Fruit fly (Drosophila melanogaster) whole organism, wandering third instar larva: ENCODE results near the gene AcCoAS.

Experiments used
- Abd-B ChIP-seq: fragments of >200 bp; optimal IDR thresholded peaks from 2 replicates; lab custom pipeline; 2017; ENCODE audit warnings: missing biosample characterization, missing genetic modification characterization
- CG32264 ChIP-seq: fragments of 200-800 bp; sonication (Bioruptor generic); optimal IDR thresholded peaks from 2 replicates; lab custom pipeline; 2016; ENCODE audit warnings: missing biosample characterization, missing genetic modification characterization
- CG9705 ChIP-seq: fragments of 200-800 bp; sonication (Bioruptor generic); optimal IDR thresholded peaks from 2 replicates; lab custom pipeline; 2018; ENCODE audit warnings: missing biosample characterization, mild to moderate bottlenecking, missing genetic modification characterization
- CrebA ChIP-seq: fragments of 200-800 bp; sonication (Bioruptor generic); optimal IDR thresholded peaks from 2 replicates; lab custom pipeline; 2016; ENCODE audit warnings: missing biosample characterization, mild to moderate bottlenecking, missing genetic modification characterization, borderline replicate concordance
- Dfd ChIP-seq: fragments of >200 bp; optimal IDR thresholded peaks from 2 replicates; lab custom pipeline; 2017; ENCODE audit warnings: missing biosample characterization, missing genetic modification characterization
- Dif ChIP-seq: fragments of 200-275, 200-300 bp; sonication (Bioruptor generic); optimal IDR thresholded peaks from 2 replicates; lab custom pipeline; 2018; ENCODE audit warnings: missing biosample characterization, missing genetic modification characterization; ENCODE audit not compliant: partially characterized antibody
- GATAd ChIP-seq: sonication (Bioruptor generic); optimal IDR thresholded peaks from 2 replicates; lab custom pipeline; 2016; ENCODE audit warnings: missing biosample characterization, missing genetic modification characterization
- HLH106 ChIP-seq: fragments of 200-800 bp; optimal IDR thresholded peaks from 3 replicates; lab custom pipeline; 2019; ENCODE audit warnings: missing biosample characterization, mild to moderate bottlenecking, missing genetic modification characterization, moderate library complexity
- Hnf4 ChIP-seq: fragments of 200-800 bp; sonication (Bioruptor generic); optimal IDR thresholded peaks from 2 replicates; lab custom pipeline; 2016; ENCODE audit warnings: missing biosample characterization, mild to moderate bottlenecking, missing genetic modification characterization
- Hr78 ChIP-seq: fragments of >200 bp; optimal IDR thresholded peaks from 2 replicates; lab custom pipeline; 2017; ENCODE audit warnings: missing biosample characterization, missing genetic modification characterization
- Hr83 ChIP-seq: fragments of 200-300 bp; sonication (Bioruptor generic); optimal IDR thresholded peaks from 2 replicates; lab custom pipeline; 2016; ENCODE audit warnings: missing biosample characterization, mild to moderate bottlenecking, missing genetic modification characterization, moderate library complexity; ENCODE audit not compliant: poor library complexity, severe bottlenecking
- Jra ChIP-seq: sonication (Bioruptor generic); optimal IDR thresholded peaks from 2 replicates; lab custom pipeline; 2016; ENCODE audit warnings: missing biosample characterization, missing genetic modification characterization
- Mio ChIP-seq: sonication (Bioruptor generic); optimal IDR thresholded peaks from 2 replicates; lab custom pipeline; 2016; ENCODE audit warnings: missing biosample characterization, missing genetic modification characterization
- Myc ChIP-seq: fragments of >200 bp; optimal IDR thresholded peaks from 2 replicates; lab custom pipeline; 2017
- N ChIP-seq: fragments of >200 bp; optimal IDR thresholded peaks from 2 replicates; lab custom pipeline; 2018; ENCODE audit warnings: missing biosample characterization, missing external identifiers, missing genetic modification characterization
- OdsH ChIP-seq: fragments of 200-800 bp; sonication (Bioruptor generic); optimal IDR thresholded peaks from 2 replicates; lab custom pipeline; 2016; ENCODE audit warnings: missing biosample characterization, mild to moderate bottlenecking, missing genetic modification characterization
- Rel ChIP-seq, 2 experiments: fragments of 200-800 bp; sonication (Bioruptor generic) in 1 of 2; optimal IDR thresholded peaks; 2 replicates in 1 of 2; 3 replicates in 1 of 2; lab custom pipeline; 2016 to 2019; ENCODE audit warnings: mild to moderate bottlenecking in 2 of 2, missing biosample characterization in 2 of 2, missing genetic modification characterization in 2 of 2, moderate library complexity in 1 of 2
- Sp1 ChIP-seq: fragments of 200-800 bp; sonication (Bioruptor generic); optimal IDR thresholded peaks from 3 replicates; lab custom pipeline; 2019; ENCODE audit warnings: missing biosample characterization, mild to moderate bottlenecking, missing genetic modification characterization, moderate library complexity
- Vsx2 ChIP-seq: fragments of 200-300, 225-300 bp; sonication (Bioruptor generic); optimal IDR thresholded peaks from 2 replicates; lab custom pipeline; 2018; ENCODE audit warnings: missing biosample characterization, missing genetic modification characterization; ENCODE audit not compliant: partially characterized antibody
- br ChIP-seq: fragments of 200-800 bp; sonication (Bioruptor generic); optimal IDR thresholded peaks from 2 replicates; lab custom pipeline; 2016; ENCODE audit warnings: missing biosample characterization, missing genetic modification characterization
- brk ChIP-seq: fragments of 200-800 bp; sonication (Bioruptor generic); optimal IDR thresholded peaks from 2 replicates; lab custom pipeline; 2016; ENCODE audit warnings: missing biosample characterization, mild to moderate bottlenecking, missing genetic modification characterization
- dl ChIP-seq, 2 experiments: fragments of 175-275, 200-275 bp in 1 of 2; fragments of 200-275 bp in 1 of 2; sonication (Bioruptor generic); optimal IDR thresholded peaks; lab custom pipeline; 2018; ENCODE audit warnings: mild to moderate bottlenecking in 2 of 2, missing biosample characterization in 2 of 2, missing genetic modification characterization in 2 of 2, moderate library complexity in 2 of 2; ENCODE audit not compliant: partially characterized antibody in 2 of 2, insufficient read depth in 1 of 2
- dmrt93B ChIP-seq: fragments of 200-800 bp; sonication (Bioruptor generic); optimal IDR thresholded peaks from 2 replicates; lab custom pipeline; 2018; ENCODE audit warnings: missing biosample characterization, mild to moderate bottlenecking, missing genetic modification characterization
- dsf ChIP-seq: sonication (Bioruptor generic); optimal IDR thresholded peaks from 2 replicates; lab custom pipeline; 2016; ENCODE audit warnings: missing biosample characterization, missing genetic modification characterization, borderline replicate concordance
- ey ChIP-seq: fragments of 200-800 bp; sonication (Bioruptor generic); optimal IDR thresholded peaks from 2 replicates; lab custom pipeline; 2016; ENCODE audit warnings: missing biosample characterization, missing genetic modification characterization
- foxo ChIP-seq, 2 experiments: fragments of 200-800 bp; sonication (Bioruptor generic); optimal IDR thresholded peaks; 2 replicates in 1 of 2; 3 replicates in 1 of 2; lab custom pipeline; 2016 to 2017; ENCODE audit warnings: missing biosample characterization in 2 of 2, missing genetic modification characterization in 2 of 2
- fru ChIP-seq: fragments of 200-800 bp; sonication (Bioruptor generic); optimal IDR thresholded peaks from 3 replicates; lab custom pipeline; 2016; ENCODE audit warnings: missing biosample characterization, mild to moderate bottlenecking, missing genetic modification characterization
- h ChIP-seq: fragments of 200-800 bp; sonication (Bioruptor generic); optimal IDR thresholded peaks from 3 replicates; lab custom pipeline; 2016; ENCODE audit warnings: missing biosample characterization, mild to moderate bottlenecking, missing genetic modification characterization
- jim ChIP-seq: fragments of 175-275, 200-325 bp; sonication (Bioruptor generic); optimal IDR thresholded peaks from 2 replicates; lab custom pipeline; 2016; ENCODE audit warnings: missing biosample characterization, mild to moderate bottlenecking, missing genetic modification characterization
- lola ChIP-seq: fragments of >200 bp; optimal IDR thresholded peaks from 2 replicates; lab custom pipeline; 2017; ENCODE audit warnings: missing biosample characterization, missing genetic modification characterization
- pan ChIP-seq: fragments of >200 bp; optimal IDR thresholded peaks from 2 replicates; lab custom pipeline; 2017
- psq ChIP-seq: fragments of 200-800 bp; sonication (Bioruptor generic); optimal IDR thresholded peaks from 3 replicates; lab custom pipeline; 2017; ENCODE audit warnings: missing biosample characterization, mild to moderate bottlenecking, missing genetic modification characterization, moderate library complexity
- rgr ChIP-seq: fragments of 200-800 bp; sonication (Bioruptor generic); optimal IDR thresholded peaks from 3 replicates; lab custom pipeline; 2016; ENCODE audit warnings: missing biosample characterization, mild to moderate bottlenecking, missing genetic modification characterization
- sage ChIP-seq: fragments of 200-800 bp; sonication (Bioruptor generic); optimal IDR thresholded peaks from 2 replicates; lab custom pipeline; 2016; ENCODE audit warnings: missing biosample characterization, mild to moderate bottlenecking, missing genetic modification characterization
- sv ChIP-seq: fragments of 200-800 bp; sonication (Bioruptor generic); optimal IDR thresholded peaks from 3 replicates; lab custom pipeline; 2016; ENCODE audit warnings: missing biosample characterization, missing genetic modification characterization
- tai ChIP-seq: sonication (Bioruptor generic); optimal IDR thresholded peaks from 2 replicates; lab custom pipeline; 2016; ENCODE audit warnings: missing biosample characterization, missing genetic modification characterization
- usp ChIP-seq: fragments of >200 bp; optimal IDR thresholded peaks from 2 replicates; lab custom pipeline; 2017; ENCODE audit warnings: missing biosample characterization, missing genetic modification characterization
- woc ChIP-seq: sonication (Bioruptor generic); optimal IDR thresholded peaks from 2 replicates; lab custom pipeline; 2016; ENCODE audit warnings: missing biosample characterization, mild to moderate bottlenecking, missing genetic modification characterization

The AcCoAS gene

dm6 chr3L:21256062-21257023 lies 23.7 kb downstream of the AcCoAS start:
- TF ChIP-seq N: no peak
- no peak for TF ChIP-seq Hr83 (GFP tag; lab: Kevin White, UChicago)
- TF ChIP-seq CG9705 (GFP tag; lab: Kevin White, UChicago): peak; percentile 9
- TF ChIP-seq rgr (GFP tag; lab: Kevin White, UChicago): peak; percentile 45
- TF ChIP-seq Abd-B: no peak
- peak; percentile 58 for TF ChIP-seq HLH106
- TF ChIP-seq OdsH (GFP tag; lab: Kevin White, UChicago): no peak
- no peak for TF ChIP-seq CG32264 (GFP tag; lab: Kevin White, UChicago)
- TF ChIP-seq Hr78 (GFP tag; lab: Kevin White, UChicago): no peak
- no peak for TF ChIP-seq Jra (GFP tag; lab: Kevin White, UChicago)
- TF ChIP-seq CrebA: no peak
- TF ChIP-seq Sp1: peak; percentile 30
- no peak for TF ChIP-seq Dif
- no peak for TF ChIP-seq usp (GFP tag; lab: Kevin White, UChicago)
- no peak for TF ChIP-seq jim (GFP tag; lab: Kevin White, UChicago)
- TF ChIP-seq brk (GFP tag; lab: Kevin White, UChicago): no peak
- no peak for TF ChIP-seq woc
- TF ChIP-seq tai (GFP tag; lab: Kevin White, UChicago): peak; percentile 22
- TF ChIP-seq h (GFP tag; lab: Kevin White, UChicago): peak; percentile 61
- no peak for TF ChIP-seq Rel (GFP tag; optimal IDR thresholded peaks at IDR 0.05; lab: Kevin White, UChicago)
- TF ChIP-seq Rel (tag; optimal IDR thresholded peaks at IDR 0.05; lab: Kevin White, UChicago): peak; percentile 5
- TF ChIP-seq pan (lab: Kevin White, UChicago): no peak
- no peak for TF ChIP-seq sage
- TF ChIP-seq ey (GFP tag; lab: Kevin White, UChicago): peak; percentile 34
- TF ChIP-seq Mio (GFP tag; lab: Kevin White, UChicago): no peak
- no peak for TF ChIP-seq sv (GFP tag; lab: Kevin White, UChicago)
- peak in 1 of 2 experiments; percentile 52 for TF ChIP-seq foxo (GFP tag; optimal IDR thresholded peaks at IDR 0.05; lab: Kevin White, UChicago)
- TF ChIP-seq fru: peak; percentile 50
- peak; percentile 11 for TF ChIP-seq br
- no peak for TF ChIP-seq psq (GFP tag; lab: Kevin White, UChicago)
- peak; percentile 30 for TF ChIP-seq Hnf4
- no peak for TF ChIP-seq dmrt93B (GFP tag; lab: Kevin White, UChicago)

- TF ChIP-seq jim (GFP tag; lab: Kevin White, UChicago) (peak; percentile 37), HLH106 (peak; percentile 18), Hr83 (GFP tag; lab: Kevin White, UChicago) (peak; percentile 74), Abd-B (no peak)
Observed at dm6 chr3L:21254524-21254972, 25.5 kb downstream of the AcCoAS start.

- no peak for TF ChIP-seq Abd-B
- peak; percentile 99 for TF ChIP-seq HLH106
- peak; percentile 98 for TF ChIP-seq sage
- TF ChIP-seq GATAd (GFP tag; lab: Kevin White, UChicago): peak; percentile 94
- TF ChIP-seq rgr (GFP tag; lab: Kevin White, UChicago): peak; percentile 99
- peak; percentile 99 for TF ChIP-seq Sp1
- peak; percentile 99 for TF ChIP-seq ey (GFP tag; lab: Kevin White, UChicago)
- TF ChIP-seq Dfd: peak; percentile 59
- peak; percentile 85 for TF ChIP-seq Mio (GFP tag; lab: Kevin White, UChicago)
- no peak for TF ChIP-seq Hr78 (GFP tag; lab: Kevin White, UChicago)
- peak; percentile 97 for TF ChIP-seq tai (GFP tag; lab: Kevin White, UChicago)
- TF ChIP-seq lola (GFP tag; lab: Kevin White, UChicago): no peak
- TF ChIP-seq Dif: no peak
- peak; percentile 98 for TF ChIP-seq woc
- TF ChIP-seq usp (GFP tag; lab: Kevin White, UChicago): no peak
- peak; percentile 94 to 99 for TF ChIP-seq foxo (GFP tag; optimal IDR thresholded peaks at IDR 0.05; lab: Kevin White, UChicago)
- no peak for TF ChIP-seq pan (lab: Kevin White, UChicago)
- peak; percentile 99 for TF ChIP-seq Hnf4
- peak; percentile 99 for TF ChIP-seq br
- peak; percentile 96 for TF ChIP-seq Rel (GFP tag; optimal IDR thresholded peaks at IDR 0.05; lab: Kevin White, UChicago)
- TF ChIP-seq Rel (tag; optimal IDR thresholded peaks at IDR 0.05; lab: Kevin White, UChicago): peak; percentile 86
- TF ChIP-seq dl (GFP tag; optimal IDR thresholded peaks at IDR 0.05; lab: Kevin White, UChicago; ENCODE audit: insufficient read depth in 1 of 2, partially characterized antibody in 2 of 2): no peak
- TF ChIP-seq jim (GFP tag; lab: Kevin White, UChicago): peak; percentile 87
- TF ChIP-seq psq (GFP tag; lab: Kevin White, UChicago): peak; percentile 97
- peak; percentile 98 for TF ChIP-seq dmrt93B (GFP tag; lab: Kevin White, UChicago)
- TF ChIP-seq Myc: no peak
- TF ChIP-seq Jra (GFP tag; lab: Kevin White, UChicago): peak; percentile 97
- TF ChIP-seq N: no peak
- peak; percentile 97 for TF ChIP-seq brk (GFP tag; lab: Kevin White, UChicago)
- TF ChIP-seq CG9705 (GFP tag; lab: Kevin White, UChicago): peak; percentile 98
- TF ChIP-seq dsf (GFP tag; lab: Kevin White, UChicago): peak; percentile 92
- peak; percentile 99 for TF ChIP-seq OdsH (GFP tag; lab: Kevin White, UChicago)
- no peak for TF ChIP-seq Vsx2 (GFP tag; lab: Kevin White, UChicago)
Observed at dm6 chr3L:21253761-21254523, 26.1 kb downstream of the AcCoAS start.
